Fruit fly (Drosophila melanogaster): Measurements from ENCODE around the gene CG18596.

CG18596 gene

DNA sequence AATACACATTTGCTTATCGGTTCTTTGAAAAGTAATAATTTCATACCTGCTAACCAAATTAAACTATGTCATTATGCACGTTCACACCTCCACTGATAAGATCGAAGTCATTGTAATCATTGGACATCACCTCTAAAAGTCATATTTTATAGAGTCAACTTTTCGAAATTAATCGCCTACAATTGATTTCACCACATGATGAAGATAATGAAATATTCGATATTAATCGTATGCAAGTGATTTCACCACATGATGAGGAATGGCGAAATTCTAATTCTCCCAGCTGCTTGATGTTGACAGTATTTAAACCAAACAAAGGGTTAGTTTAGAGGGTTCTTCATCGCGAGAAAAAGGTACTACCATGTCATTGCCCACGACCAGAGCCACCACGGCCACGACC is at the start of gene CG18596:
TSS of gene CG18596 (plus strand) at position 250 of the 400 bp plus-strand sequence.
- TF ChIP-seq pan (optimal IDR thresholded peaks at IDR 0.05) = no peak
- no peak for TF ChIP-seq EcR (GFP tag; optimal IDR thresholded peaks at IDR 0.05)
- TF ChIP-seq psq (optimal IDR thresholded peaks at IDR 0.05) = no peak
- no peak for TF ChIP-seq usp (GFP tag; optimal IDR thresholded peaks at IDR 0.05)
- TF ChIP-seq CG8478 (optimal IDR thresholded peaks at IDR 0.05) = no peak
- TF ChIP-seq Dll (optimal IDR thresholded peaks at IDR 0.05) = no peak

DNA sequence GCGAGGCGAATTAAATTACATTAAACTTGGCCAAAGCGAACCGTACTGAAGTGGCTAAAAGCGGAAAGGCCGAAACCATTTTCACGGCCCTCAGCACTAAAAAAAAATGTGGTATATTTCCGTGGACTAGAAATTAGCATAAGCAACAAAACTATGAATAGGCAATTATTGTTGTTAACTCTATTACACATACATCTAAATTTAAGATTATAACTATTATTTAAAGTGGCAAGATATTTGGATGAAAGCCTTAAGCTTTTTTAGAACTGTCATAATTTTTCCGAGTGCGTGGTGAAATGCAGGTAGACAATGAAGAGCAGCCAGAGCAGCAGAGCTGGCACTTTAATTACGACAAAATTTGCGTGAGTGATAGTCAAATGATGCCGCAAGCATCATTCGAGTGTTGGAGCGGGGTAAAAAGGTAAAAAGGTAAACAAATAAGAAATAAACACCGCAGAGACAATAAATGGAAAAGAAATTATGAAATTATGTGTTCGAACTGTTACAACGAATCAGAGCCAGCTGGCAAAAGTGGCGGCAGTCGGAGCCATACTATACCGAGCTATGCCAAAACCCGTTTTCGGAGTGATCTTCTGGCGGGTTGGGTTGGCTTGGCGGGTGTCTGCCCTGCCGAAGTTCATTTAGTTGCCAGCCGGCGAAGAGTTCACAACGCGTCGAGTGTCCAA is 46.9 kb upstream of the CG18596 start, which contains the start of gene CG7080:
TSS of gene CG7080 (plus strand) at position 636 of the 686 bp plus-strand sequence.
- TF ChIP-seq CG8478 (optimal IDR thresholded peaks at IDR 0.05) (no peak), pan (optimal IDR thresholded peaks at IDR 0.05) (no peak), usp (GFP tag; optimal IDR thresholded peaks at IDR 0.05) (no peak), EcR (GFP tag; optimal IDR thresholded peaks at IDR 0.05) (no peak), psq (optimal IDR thresholded peaks at IDR 0.05) (no peak), Dll (optimal IDR thresholded peaks at IDR 0.05) (no peak)

DNA sequence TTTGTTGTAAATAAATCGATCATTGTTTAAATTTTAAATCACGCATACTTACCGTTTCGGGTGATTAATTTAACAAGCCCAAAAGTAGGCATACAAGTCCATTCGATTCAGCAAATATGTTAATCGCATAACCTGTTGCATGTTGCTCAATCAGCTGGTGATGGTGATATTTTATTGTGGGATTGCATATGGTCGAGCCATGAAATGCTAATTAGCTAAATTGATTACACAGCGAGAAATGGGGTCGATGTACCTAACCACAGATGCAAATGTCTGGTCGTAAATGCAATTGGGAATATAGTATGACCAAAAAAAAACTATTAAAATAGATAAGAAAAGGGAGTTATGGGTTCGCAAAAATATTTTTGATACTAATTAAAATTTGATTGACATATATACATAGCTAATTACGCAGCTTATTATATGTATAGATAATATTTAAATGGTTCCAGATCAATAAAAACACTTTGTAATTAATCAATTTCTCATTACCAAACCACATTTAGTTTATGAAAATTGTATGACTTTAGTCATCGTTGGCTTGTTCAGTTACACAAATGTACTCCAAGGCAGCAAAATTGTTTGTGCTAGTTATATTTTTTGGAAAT is 45.1 kb upstream of the CG18596 start, which contains the start of gene CG33721:
TSS of gene CG33721 (plus strand) at position 558 of the 608 bp plus-strand sequence.
- no peak for TF ChIP-seq pan (optimal IDR thresholded peaks at IDR 0.05)
- no peak for TF ChIP-seq Dll (optimal IDR thresholded peaks at IDR 0.05)
- TF ChIP-seq psq (optimal IDR thresholded peaks at IDR 0.05) = no peak

DNA sequence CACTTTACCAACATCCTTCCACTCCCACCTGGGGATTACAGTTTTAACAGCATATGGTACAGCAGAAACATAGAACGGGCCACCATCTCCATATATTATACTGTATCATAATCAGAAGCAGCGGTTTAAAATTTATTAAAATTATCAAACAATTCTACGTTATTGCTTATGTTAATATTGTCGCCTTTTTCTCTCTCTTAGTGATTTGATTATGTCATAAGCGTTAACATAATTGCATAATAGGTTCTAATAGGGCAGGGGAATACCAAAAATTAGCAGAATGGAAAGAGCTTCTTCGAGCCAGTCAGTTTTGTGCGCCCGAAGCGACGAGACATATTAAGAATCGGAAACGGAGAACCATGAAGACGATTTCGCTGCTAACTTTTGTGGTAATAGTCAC is 44.0 kb upstream of the CG18596 start, which contains the start of gene CG13862:
TSS of gene CG13862 (plus strand) at position 301 of the 400 bp plus-strand sequence.
- TF ChIP-seq usp (GFP tag; optimal IDR thresholded peaks at IDR 0.05) = no peak

DNA sequence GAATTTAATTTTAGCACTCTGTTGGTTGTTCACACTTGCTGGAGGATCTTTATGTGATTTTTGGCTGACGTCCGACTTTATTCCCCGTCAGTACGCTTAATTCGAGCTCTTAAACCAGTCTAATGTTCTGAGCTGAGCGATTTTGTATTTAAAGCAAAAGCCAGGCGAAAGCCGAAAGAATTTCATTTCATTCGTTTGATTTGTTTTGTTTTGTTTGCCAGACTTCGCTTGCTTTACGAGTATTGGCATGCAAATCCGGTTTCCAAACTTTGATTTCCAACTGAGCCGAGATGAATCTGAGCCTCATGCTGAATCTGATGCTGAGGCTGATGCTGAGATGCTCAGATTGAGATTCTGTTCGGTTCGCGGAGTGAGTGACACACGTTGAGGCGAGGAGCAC is 41.7 kb upstream of the CG18596 start, which contains the start of gene CG5391:
TSS of gene CG5391 (minus strand) at position 101 of the 400 bp plus-strand sequence.
- TF ChIP-seq Dll (optimal IDR thresholded peaks at IDR 0.05) (no peak), CG8478 (optimal IDR thresholded peaks at IDR 0.05) (no peak), usp (GFP tag; optimal IDR thresholded peaks at IDR 0.05) (no peak), pan (optimal IDR thresholded peaks at IDR 0.05) (no peak), psq (optimal IDR thresholded peaks at IDR 0.05) (no peak), EcR (GFP tag; optimal IDR thresholded peaks at IDR 0.05) (no peak)

DNA sequence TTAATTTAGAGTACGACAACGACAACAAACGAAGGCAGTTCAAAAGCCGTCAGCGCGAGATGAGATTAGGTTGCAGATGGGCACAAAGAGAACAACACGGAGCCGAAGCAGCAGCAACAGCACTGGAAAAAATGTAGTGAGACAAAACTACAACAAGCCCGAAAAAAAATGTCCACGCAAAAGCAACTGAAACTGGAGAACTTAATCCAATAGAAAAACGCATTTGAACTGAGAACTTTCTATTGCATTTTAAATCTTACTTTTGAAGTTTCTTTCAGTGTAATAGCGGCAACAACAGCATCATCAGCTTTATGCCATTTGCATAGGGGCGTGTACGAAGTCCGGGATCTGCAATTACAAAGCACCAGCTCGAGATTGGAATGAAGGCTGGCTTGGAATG is 36.2 kb upstream of the CG18596 start:
- TF ChIP-seq CG8478 (optimal IDR thresholded peaks at IDR 0.05) (no peak), pan (optimal IDR thresholded peaks at IDR 0.05) (no peak), usp (GFP tag; optimal IDR thresholded peaks at IDR 0.05) (no peak), psq (optimal IDR thresholded peaks at IDR 0.05) (no peak), Dll (optimal IDR thresholded peaks at IDR 0.05) (no peak), EcR (GFP tag; optimal IDR thresholded peaks at IDR 0.05) (no peak)

DNA sequence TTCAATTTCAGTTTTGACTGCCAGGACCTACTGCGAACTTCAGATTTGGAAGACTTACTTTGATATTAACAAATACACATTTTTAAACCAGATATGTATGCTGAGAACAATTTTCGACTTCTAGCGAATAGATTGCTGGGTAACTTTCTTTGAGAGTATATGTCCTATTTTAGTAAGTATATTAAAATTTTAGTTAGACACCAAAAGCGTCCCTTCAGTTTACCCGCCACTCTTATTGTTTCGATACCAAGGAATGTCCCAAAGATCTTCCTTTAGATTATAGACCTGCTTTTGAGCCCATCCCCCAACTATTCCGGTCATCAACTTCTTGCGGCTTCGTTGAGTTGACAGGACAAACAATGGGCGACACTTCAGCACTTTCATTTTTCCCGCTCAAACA is 35.5 kb upstream of the CG18596 start, which contains the start of gene CG5388:
TSS of gene CG5388 (minus strand) at position 101 of the 400 bp plus-strand sequence.
- TF ChIP-seq CG8478 (optimal IDR thresholded peaks at IDR 0.05) (no peak), usp (GFP tag; optimal IDR thresholded peaks at IDR 0.05) (no peak), pan (optimal IDR thresholded peaks at IDR 0.05) (no peak), EcR (GFP tag; optimal IDR thresholded peaks at IDR 0.05) (no peak), Dll (optimal IDR thresholded peaks at IDR 0.05) (no peak), psq (optimal IDR thresholded peaks at IDR 0.05) (no peak)

DNA sequence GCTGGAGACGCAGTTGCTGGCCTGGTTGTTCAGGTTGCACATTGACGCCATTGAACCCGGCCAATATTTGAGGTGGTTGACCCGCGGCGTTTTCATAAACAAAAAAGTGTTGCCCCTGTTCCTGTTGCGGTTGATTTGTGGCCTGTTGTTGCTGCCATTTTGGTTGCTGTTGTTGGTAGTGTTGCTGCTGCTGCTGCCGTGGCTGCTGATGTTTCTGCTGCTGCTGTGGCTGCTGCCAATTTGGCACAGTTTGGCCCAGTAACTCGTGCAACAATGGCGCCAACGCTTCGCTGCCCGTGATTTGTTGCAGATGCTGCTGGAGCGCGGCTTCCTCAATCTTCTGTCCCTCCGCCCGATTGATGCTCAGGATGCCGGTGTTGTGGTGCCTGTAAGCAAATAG is 34.1 kb upstream of the CG18596 start:
- TF ChIP-seq psq (optimal IDR thresholded peaks at IDR 0.05) = no peak
- no peak for TF ChIP-seq CG8478 (optimal IDR thresholded peaks at IDR 0.05)
- TF ChIP-seq usp (GFP tag; optimal IDR thresholded peaks at IDR 0.05) = no peak
- TF ChIP-seq Dll (optimal IDR thresholded peaks at IDR 0.05) = no peak
- no peak for TF ChIP-seq pan (optimal IDR thresholded peaks at IDR 0.05)

DNA sequence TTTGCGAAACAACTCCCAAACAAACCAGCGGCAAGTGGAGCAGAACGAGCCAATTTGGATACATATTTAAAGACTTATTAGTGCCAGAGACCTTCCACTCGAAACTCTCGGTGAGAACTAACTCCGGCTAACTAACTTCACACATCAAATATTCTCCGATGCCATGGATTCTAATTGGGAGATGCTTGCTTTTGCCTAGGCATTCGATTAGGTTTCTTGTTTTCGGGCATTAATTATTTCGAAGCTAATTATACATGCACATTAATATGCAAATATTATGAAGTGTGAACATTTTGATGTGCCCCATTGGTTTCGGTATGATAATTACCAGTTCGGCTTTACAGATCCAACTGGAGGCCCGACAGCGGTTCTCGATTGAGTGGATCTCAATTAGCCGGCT is 33.6 kb upstream of the CG18596 start, which contains the start of gene CG5386:
TSS of gene CG5386 (minus strand) at position 101 of the 400 bp plus-strand sequence.
- TF ChIP-seq EcR (GFP tag; optimal IDR thresholded peaks at IDR 0.05) = no peak
- TF ChIP-seq CG8478 (optimal IDR thresholded peaks at IDR 0.05) = no peak
- no peak for TF ChIP-seq usp (GFP tag; optimal IDR thresholded peaks at IDR 0.05)
- TF ChIP-seq Dll (optimal IDR thresholded peaks at IDR 0.05) = no peak
- TF ChIP-seq psq (optimal IDR thresholded peaks at IDR 0.05) = no peak
- TF ChIP-seq pan (optimal IDR thresholded peaks at IDR 0.05) = no peak

DNA sequence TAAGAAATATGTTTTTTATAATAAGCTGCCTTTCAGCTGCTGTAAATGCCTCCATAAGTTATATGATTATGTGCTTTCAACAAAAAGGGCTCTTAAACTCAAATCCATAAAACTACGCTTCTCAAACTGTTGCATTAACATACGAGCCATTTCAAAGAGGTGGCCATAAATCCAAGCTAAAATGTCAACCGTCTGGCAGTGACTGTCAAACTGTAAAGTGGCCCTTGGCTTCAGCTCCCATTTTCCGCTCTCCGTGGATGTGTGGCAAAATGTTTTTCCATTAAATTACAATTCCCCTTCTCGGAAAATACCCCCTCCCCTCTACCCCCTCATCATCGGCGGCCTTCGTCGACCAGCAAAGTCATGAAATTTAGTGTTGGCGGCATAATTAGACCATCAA is 33.0 kb upstream of the CG18596 start:
- no peak for TF ChIP-seq Dll (optimal IDR thresholded peaks at IDR 0.05)

DNA sequence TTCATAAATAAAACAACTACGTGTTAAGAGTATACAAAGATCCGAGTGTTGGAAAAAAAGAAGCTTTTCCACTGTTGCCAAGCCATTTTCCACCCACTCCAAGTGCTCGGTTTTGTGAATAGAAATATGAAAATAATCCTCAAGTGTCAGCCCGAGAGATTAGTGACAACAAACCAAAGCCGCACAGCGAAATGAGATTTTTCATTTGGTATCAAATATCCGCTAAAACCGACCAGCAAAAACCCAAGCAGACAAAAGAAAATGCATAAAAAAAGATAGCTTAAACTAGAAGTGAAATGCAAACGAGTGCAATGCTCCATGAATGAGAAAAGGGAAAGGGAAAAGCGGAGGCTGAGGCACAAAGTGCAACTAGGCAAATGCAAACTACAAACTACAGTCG is 24.3 kb upstream of the CG18596 start, which contains the start of gene rdhB:
TSS of gene rdhB (plus strand) at position 301 of the 400 bp plus-strand sequence.
- TF ChIP-seq usp (GFP tag; optimal IDR thresholded peaks at IDR 0.05) = no peak
- peak in 1 of 2 experiments; percentile 29 for TF ChIP-seq EcR (GFP tag; optimal IDR thresholded peaks at IDR 0.05)

DNA sequence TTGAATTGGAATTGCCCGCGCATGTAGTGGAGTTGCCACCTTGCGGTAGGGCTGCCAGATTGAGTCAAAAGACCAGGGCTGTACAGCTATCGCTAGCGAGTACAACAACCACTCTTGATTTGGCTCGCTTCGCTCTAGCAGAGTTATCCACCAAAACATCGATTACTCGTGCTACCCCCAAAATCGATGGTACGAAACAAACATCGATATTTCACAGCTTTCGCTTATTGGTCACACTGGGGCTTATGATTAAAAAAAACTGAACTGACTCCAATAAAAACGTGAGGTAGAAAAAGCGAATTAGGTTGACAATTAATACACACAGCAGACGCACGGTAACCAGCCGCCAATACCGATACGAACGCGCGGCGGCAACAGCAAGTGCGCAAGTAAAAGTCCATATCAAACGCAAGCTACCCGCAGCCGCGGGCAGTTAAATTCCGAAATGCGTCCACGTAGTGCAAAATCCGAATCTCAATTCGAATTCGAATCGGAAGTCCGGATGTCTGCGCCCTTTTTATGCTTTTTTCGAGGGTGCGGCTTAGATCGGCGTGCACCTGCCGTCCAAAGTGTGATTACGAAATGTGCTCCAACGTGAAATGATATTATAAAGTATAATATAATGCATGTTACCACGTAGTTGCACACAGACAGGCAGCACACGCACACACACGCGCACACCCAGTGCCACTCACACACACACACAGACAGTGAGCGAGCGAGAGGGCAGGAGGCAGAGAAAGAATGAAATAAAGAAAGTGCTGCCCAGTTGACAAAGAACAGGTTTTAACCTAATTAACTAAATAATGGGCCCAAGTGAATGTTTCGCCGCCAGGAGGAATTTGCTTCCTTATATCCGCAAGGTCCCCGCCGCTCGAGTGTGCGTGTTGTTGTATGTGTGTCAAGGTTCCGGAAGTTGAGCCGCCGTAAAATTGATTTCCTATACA is 19.0 kb upstream of the CG18596 start, which contains the start of gene Sar1:
TSS of gene Sar1 (plus strand) at position 222 of the 947 bp plus-strand sequence.
- no peak for TF ChIP-seq psq (optimal IDR thresholded peaks at IDR 0.05)
- TF ChIP-seq Dll (optimal IDR thresholded peaks at IDR 0.05) = no peak
- TF ChIP-seq EcR (GFP tag; optimal IDR thresholded peaks at IDR 0.05) = no peak
- TF ChIP-seq usp (GFP tag; optimal IDR thresholded peaks at IDR 0.05) = no peak
- no peak for TF ChIP-seq pan (optimal IDR thresholded peaks at IDR 0.05)
- no peak for TF ChIP-seq CG8478 (optimal IDR thresholded peaks at IDR 0.05)
